Worm (Caenorhabditis elegans): ENCODE results near the gene dpy-27.

The dpy-27 gene

ce11 chrIII:3786427-3786935, 33.0 kb downstream of the dpy-27 start, which contains the start of gene acy-3:
TSS of gene acy-3 (minus strand) at chrIII:3786477.
- no peak for TF ChIP-seq dmd-4 (tag; optimal IDR thresholded peaks at IDR 0.05)
- no peak for TF ChIP-seq unc-55 (GFP tag; optimal IDR thresholded peaks at IDR 0.05)
- TF ChIP-seq unc-39 (tag; optimal IDR thresholded peaks at IDR 0.05) = no peak
- TF ChIP-seq C34F6.9 (tag; optimal IDR thresholded peaks at IDR 0.05) = peak; percentile 61
- no peak for TF ChIP-seq ceh-16 (tag; optimal IDR thresholded peaks at IDR 0.05)
- TF ChIP-seq nhr-237 (tag; optimal IDR thresholded peaks at IDR 0.05) = no peak
- peak; percentile 53 for TF ChIP-seq fos-1 (tag; optimal IDR thresholded peaks at IDR 0.05)
- peak; percentile 1 to 47 for TF ChIP-seq mdl-1 (tag; optimal IDR thresholded peaks at IDR 0.05)
- peak; percentile 57 for TF ChIP-seq lin-13 (GFP tag; optimal IDR thresholded peaks at IDR 0.05)
- TF ChIP-seq nhr-21 (tag; optimal IDR thresholded peaks at IDR 0.05) = peak; percentile 66
- TF ChIP-seq lsy-2 (tag; optimal IDR thresholded peaks at IDR 0.05) = peak in 1 of 2 experiments; percentile 64
- peak; percentile 44 for TF ChIP-seq blmp-1 (tag; optimal IDR thresholded peaks at IDR 0.05; ENCODE audit: insufficient read depth)
- no peak for TF ChIP-seq alr-1 (tag; optimal IDR thresholded peaks at IDR 0.05)
- TF ChIP-seq ztf-4 (tag; optimal IDR thresholded peaks at IDR 0.05) = no peak
- no peak for TF ChIP-seq Y55F3AM.14 (GFP tag; optimal IDR thresholded peaks at IDR 0.05)
- no peak for TF ChIP-seq nhr-6 (tag; optimal IDR thresholded peaks at IDR 0.05)
- no peak for TF ChIP-seq skn-1 (tag; optimal IDR thresholded peaks at IDR 0.05)
- no peak for TF ChIP-seq lin-11 (tag; optimal IDR thresholded peaks at IDR 0.05)
- peak; percentile 83 for TF ChIP-seq sma-9 (GFP tag; optimal IDR thresholded peaks at IDR 0.05)
- TF ChIP-seq sma-9 (tag; optimal IDR thresholded peaks at IDR 0.05) = no peak
- TF ChIP-seq peb-1 (tag; optimal IDR thresholded peaks at IDR 0.05) = no peak
- no peak for TF ChIP-seq nhr-11 (tag; optimal IDR thresholded peaks at IDR 0.05)
- TF ChIP-seq nhr-23 (tag; optimal IDR thresholded peaks at IDR 0.05) = no peak
- peak; percentile 31 for TF ChIP-seq sma-3 (GFP tag; optimal IDR thresholded peaks at IDR 0.05)
- TF ChIP-seq ztf-1 (GFP tag; conservative IDR thresholded peaks at IDR 0.05) = no peak
- TF ChIP-seq sem-4 (tag; optimal IDR thresholded peaks at IDR 0.05) = peak; percentile 15
- no peak for TF ChIP-seq zag-1 (tag; optimal IDR thresholded peaks at IDR 0.05)
- peak; percentile 51 for TF ChIP-seq snpc-4 (tag; optimal IDR thresholded peaks at IDR 0.05)
- TF ChIP-seq elt-3 (tag; optimal IDR thresholded peaks at IDR 0.05) = no peak
- TF ChIP-seq lin-39 (tag; optimal IDR thresholded peaks at IDR 0.05) = no peak
- no peak for TF ChIP-seq elt-1 (tag; optimal IDR thresholded peaks at IDR 0.05)
- TF ChIP-seq unc-62 (GFP tag; optimal IDR thresholded peaks at IDR 0.05) = peak; percentile 27
- TF ChIP-seq nhr-12 (tag; optimal IDR thresholded peaks at IDR 0.05) = no peak
- TF ChIP-seq mbf-1 (tag; optimal IDR thresholded peaks at IDR 0.05) = no peak
- peak; percentile 2 for TF ChIP-seq gmeb-1 (tag; optimal IDR thresholded peaks at IDR 0.05)
- peak; percentile 67 for TF ChIP-seq crh-2 (tag; optimal IDR thresholded peaks at IDR 0.05)
- TF ChIP-seq ztf-11 (tag; optimal IDR thresholded peaks at IDR 0.05) = no peak
- no peak for TF ChIP-seq nhr-77 (tag; optimal IDR thresholded peaks at IDR 0.05)
- peak; percentile 61 for TF ChIP-seq nhr-129 (tag; optimal IDR thresholded peaks at IDR 0.05)
- TF ChIP-seq ZK546.5 (tag; optimal IDR thresholded peaks at IDR 0.05) = no peak
- TF ChIP-seq nhr-25 (tag; optimal IDR thresholded peaks at IDR 0.05) = peak; percentile 53
- no peak for TF ChIP-seq ama-1 (optimal IDR thresholded peaks at IDR 0.05)
- peak; percentile 90 for TF ChIP-seq F13H6.1 (tag; optimal IDR thresholded peaks at IDR 0.05)
- peak; percentile 25 for TF ChIP-seq egl-27 (tag; optimal IDR thresholded peaks at IDR 0.05)
- TF ChIP-seq R02D3.7 (tag; optimal IDR thresholded peaks at IDR 0.05) = no peak
- no peak for TF ChIP-seq aly-2 (tag; optimal IDR thresholded peaks at IDR 0.05)
- TF ChIP-seq mab-5 (tag; optimal IDR thresholded peaks at IDR 0.05) = peak; percentile 15
- TF ChIP-seq nhr-10 (tag; optimal IDR thresholded peaks at IDR 0.05) = no peak
- no peak for TF ChIP-seq ceh-82 (tag; optimal IDR thresholded peaks at IDR 0.05)
